Fruit fly (Drosophila melanogaster): ENCODE measurements around the gene GatA.

GatA gene

dm6 chr3R:19023862-19024261, 4.8 kb downstream of the GatA start, which contains the start of the genes CG6005 and CG14286 (continued):
- TF ChIP-seq gem (tag; optimal IDR thresholded peaks at IDR 0.05) (no peak), CG3838 (GFP tag; optimal IDR thresholded peaks at IDR 0.05) (no peak), seq (GFP tag; IDR thresholded peaks at IDR 0.05) (peak; percentile 63; the same call in 1 of the 2 replicates), HmgD (GFP tag; optimal IDR thresholded peaks at IDR 0.05) (no peak), CG3065 (GFP tag; optimal IDR thresholded peaks at IDR 0.05) (no peak), Doc3 (GFP tag; IDR thresholded peaks at IDR 0.05; ENCODE audit: partially characterized antibody) (peak; percentile 57; the same call in 2 of the 3 replicates), Gsc (GFP tag; IDR thresholded peaks at IDR 0.05) (no peak), otp (GFP tag; IDR thresholded peaks at IDR 0.05) (peak; percentile 69), CG8924 (tag; optimal IDR thresholded peaks at IDR 0.05) (peak; percentile 29), CG7271 (tag; optimal IDR thresholded peaks at IDR 0.05) (no peak), D19A (tag; optimal IDR thresholded peaks at IDR 0.05) (no peak), esg (GFP tag; conservative IDR thresholded peaks at IDR 0.05) (no peak; the same call in 1 of the 2 replicates), CG14050 (GFP tag; IDR thresholded peaks at IDR 0.05) (peak; percentile 36; the same call in 1 of the 3 replicates), aop (GFP tag; IDR thresholded peaks at IDR 0.05) (peak; percentile 67; the same call in 1 of the 2 replicates), CG17361 (GFP tag; IDR thresholded peaks at IDR 0.05) (no peak), tll (GFP tag; optimal IDR thresholded peaks at IDR 0.05) (no peak), klu (GFP tag; IDR thresholded peaks at IDR 0.05) (no peak), BtbVII (GFP tag; optimal IDR thresholded peaks at IDR 0.05) (no peak), Max (GFP tag; optimal IDR thresholded peaks at IDR 0.05) (peak; percentile 25), Rfx (GFP tag; IDR thresholded peaks at IDR 0.05) (peak; percentile 93), hth (optimal IDR thresholded peaks at IDR 0.05) (no peak), CG2120 (GFP tag; optimal IDR thresholded peaks at IDR 0.05) (peak; percentile 88), cad (GFP tag; optimal IDR thresholded peaks at IDR 0.05) (no peak), schlank (tag; optimal IDR thresholded peaks at IDR 0.05) (no peak), unpg (GFP tag; optimal IDR thresholded peaks at IDR 0.05) (peak; percentile 24), peb (GFP tag; IDR thresholded peaks at IDR 0.05) (peak; percentile 39; the same call in 1 of the 2 replicates), Ptx1 (GFP tag; IDR thresholded peaks at IDR 0.05) (peak; percentile 66), amos (GFP tag; IDR thresholded peaks at IDR 0.05; ENCODE audit: partially characterized antibody) (peak; percentile 83), Fer2 (tag; optimal IDR thresholded peaks at IDR 0.05) (no peak), crol (GFP tag; IDR thresholded peaks at IDR 0.05) (no peak), CG11456 (GFP tag; IDR thresholded peaks at IDR 0.05) (peak; percentile 92), Med (GFP tag) (peak; percentile 95), CG7987 (GFP tag; optimal IDR thresholded peaks at IDR 0.05) (no peak), CG10321 (GFP tag; IDR thresholded peaks at IDR 0.05) (no peak), br (optimal IDR thresholded peaks at IDR 0.05) (no peak), CG30431 (GFP tag; optimal IDR thresholded peaks at IDR 0.05) (no peak), Aef1 (GFP tag; IDR thresholded peaks at IDR 0.05) (peak; percentile 65), CG30403 (GFP tag; optimal IDR thresholded peaks at IDR 0.05) (peak; percentile 67), ham (GFP tag; IDR thresholded peaks at IDR 0.05) (no peak), hkb (optimal IDR thresholded peaks at IDR 0.05) (no peak), hkb (GFP tag; IDR thresholded peaks at IDR 0.05) (0 out of 2 replicates have a peak, but pooled peaks have one; percentile 38), CrebB (tag; optimal IDR thresholded peaks at IDR 0.05) (no peak), CG4328 (GFP tag; optimal IDR thresholded peaks at IDR 0.05) (no peak), CG15514 (GFP tag; optimal IDR thresholded peaks at IDR 0.05) (peak; percentile 52), CG16779 (GFP tag; IDR thresholded peaks at IDR 0.05) (peak; percentile 79), chn (GFP tag; optimal IDR thresholded peaks at IDR 0.05) (peak; percentile 78), Taf1 (GFP tag; IDR thresholded peaks at IDR 0.05) (no peak), fru (optimal IDR thresholded peaks at IDR 0.05) (no peak), CG4360 (GFP tag; IDR thresholded peaks at IDR 0.05) (no peak), Nf-YC (tag; optimal IDR thresholded peaks at IDR 0.05) (peak; percentile 34), da (GFP tag; optimal IDR thresholded peaks at IDR 0.05) (peak; percentile 32), lbe (GFP tag; optimal IDR thresholded peaks at IDR 0.05) (no peak), ap (GFP tag; IDR thresholded peaks at IDR 0.05) (0 out of 2 replicates have a peak, but pooled peaks have one; percentile 6)
